Worm (Caenorhabditis elegans): ENCODE results near the gene C29E4.15.

DNA sequence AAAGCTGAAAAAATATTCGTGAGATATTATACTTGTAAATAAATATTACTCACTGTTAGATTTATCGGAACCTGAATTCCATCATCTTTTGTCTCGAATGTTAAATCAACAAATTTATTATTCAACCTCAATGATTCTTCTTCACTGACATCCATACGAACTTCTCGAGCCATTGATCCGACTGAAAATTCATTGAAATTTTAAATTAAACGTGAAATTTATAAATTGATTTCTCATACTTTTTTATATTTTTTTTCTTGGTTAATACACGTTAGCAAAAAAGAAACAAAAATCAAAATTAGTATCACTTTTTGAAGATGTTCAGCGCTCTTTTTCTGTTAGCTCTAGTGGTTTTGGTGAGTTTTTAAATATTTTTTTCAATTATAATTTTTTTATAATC lies 32.6 kb upstream of the C29E4.15 start, which contains the start of gene C29E4.14:
- no peak for TF ChIP-seq snpc-4 (tag; optimal IDR thresholded peaks at IDR 0.05)
- TF ChIP-seq unc-62 (GFP tag; optimal IDR thresholded peaks at IDR 0.05), result no peak
- TF ChIP-seq nhr-2 (tag; optimal IDR thresholded peaks at IDR 0.05), result no peak

Data from whole organism, mixed stage, embryonic.